Fruit fly (Drosophila melanogaster): ENCODE measurements around the gene alph.

alph gene

DNA sequence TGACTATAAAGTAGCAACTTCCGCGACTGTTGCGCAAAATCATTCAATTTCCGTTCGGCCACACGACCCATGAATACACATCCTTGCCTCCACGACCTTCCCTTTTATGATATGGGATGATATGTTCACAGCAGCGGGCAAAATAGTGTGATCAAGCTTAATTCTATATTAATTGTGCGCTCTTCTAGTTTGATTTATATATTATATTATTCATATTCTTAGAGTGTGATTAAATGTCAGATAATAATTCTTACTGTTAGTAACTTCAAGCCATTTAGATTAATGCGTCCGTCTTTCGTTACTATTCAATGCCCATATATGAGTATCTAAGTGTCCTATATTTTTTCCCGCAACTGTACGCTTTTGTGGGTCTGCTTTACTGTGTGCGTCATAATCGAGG is 10.2 kb upstream of the alph start (continued):
- TF ChIP-seq CG12236 (GFP tag; optimal IDR thresholded peaks at IDR 0.05) (no peak), ro (GFP tag; IDR thresholded peaks at IDR 0.05) (no peak), CG5953 (GFP tag; IDR thresholded peaks at IDR 0.05) (no peak), twi (tag; optimal IDR thresholded peaks at IDR 0.05) (peak; percentile 3), fd96Cb (tag; optimal IDR thresholded peaks at IDR 0.05) (peak; percentile 63), CG3995 (GFP tag; optimal IDR thresholded peaks at IDR 0.05) (no peak), dan (GFP tag; IDR thresholded peaks at IDR 0.05) (no peak), CG31441 (GFP tag; IDR thresholded peaks at IDR 0.05) (peak; percentile 57), unpg (GFP tag; optimal IDR thresholded peaks at IDR 0.05) (peak; percentile 39), sisA (GFP tag; IDR thresholded peaks at IDR 0.05) (no peak), ERR (GFP tag; optimal IDR thresholded peaks at IDR 0.05) (no peak), CG8359 (GFP tag; optimal IDR thresholded peaks at IDR 0.05; ENCODE audit: borderline replicate concordance) (peak; percentile 31), Hmr (GFP tag; optimal IDR thresholded peaks at IDR 0.05) (peak; percentile 26), Jarid2 (GFP tag; optimal IDR thresholded peaks at IDR 0.05) (no peak), CG1832 (GFP tag; optimal IDR thresholded peaks at IDR 0.05) (no peak), CG3838 (GFP tag; optimal IDR thresholded peaks at IDR 0.05) (no peak), CG4282 (GFP tag; optimal IDR thresholded peaks at IDR 0.05) (no peak), CG13894 (tag; optimal IDR thresholded peaks at IDR 0.05) (no peak), CG17328 (GFP tag; IDR thresholded peaks at IDR 0.05) (peak; percentile 43; the same call in 1 of the 2 replicates), CG17612 (GFP tag; IDR thresholded peaks at IDR 0.05) (no peak), Fer3 (tag; optimal IDR thresholded peaks at IDR 0.05) (peak; percentile 0), stc (GFP tag; IDR thresholded peaks at IDR 0.05) (no peak), sna (GFP tag; IDR thresholded peaks at IDR 0.05; ENCODE audit: partially characterized antibody) (no peak), gro (GFP tag; optimal IDR thresholded peaks at IDR 0.05) (no peak), CG2129 (GFP tag; IDR thresholded peaks at IDR 0.05; ENCODE audit: partially characterized antibody) (no peak), BEAF-32 (GFP tag; optimal IDR thresholded peaks at IDR 0.05) (no peak), CG7987 (GFP tag; optimal IDR thresholded peaks at IDR 0.05) (no peak), Rfx (GFP tag; IDR thresholded peaks at IDR 0.05) (no peak), CG11247 (GFP tag; IDR thresholded peaks at IDR 0.05) (no peak), CG2678 (tag; optimal IDR thresholded peaks at IDR 0.05) (peak; percentile 71), CG9609 (GFP tag; optimal IDR thresholded peaks at IDR 0.05) (no peak), CG10209 (GFP tag; optimal IDR thresholded peaks at IDR 0.05) (peak; percentile 37), chm (GFP tag; IDR thresholded peaks at IDR 0.05) (no peak), Lhr (GFP tag; optimal IDR thresholded peaks at IDR 0.05) (no peak), CG13624 (GFP tag; optimal IDR thresholded peaks at IDR 0.05) (no peak), CG8765 (GFP tag; IDR thresholded peaks at IDR 0.05) (no peak), sqz (GFP tag; optimal IDR thresholded peaks at IDR 0.05) (no peak), Sry-δ (GFP tag; optimal IDR thresholded peaks at IDR 0.05) (no peak), CG14050 (GFP tag; IDR thresholded peaks at IDR 0.05) (no peak), Mad (GFP tag; optimal IDR thresholded peaks at IDR 0.05) (no peak), Ada2b (GFP tag; IDR thresholded peaks at IDR 0.05) (no peak), Side (GFP tag; optimal IDR thresholded peaks at IDR 0.05) (no peak), z (GFP tag; IDR thresholded peaks at IDR 0.05) (no peak), CG18599 (GFP tag; optimal IDR thresholded peaks at IDR 0.05) (peak; percentile 69), CG6175 (GFP tag; IDR thresholded peaks at IDR 0.05) (no peak), hth (optimal IDR thresholded peaks at IDR 0.05) (no peak), sug (tag; optimal IDR thresholded peaks at IDR 0.05) (no peak), pzg (GFP tag; optimal IDR thresholded peaks at IDR 0.05) (no peak), CG7357 (GFP tag; IDR thresholded peaks at IDR 0.05) (no peak), CG9437 (GFP tag; optimal IDR thresholded peaks at IDR 0.05) (peak; percentile 9), da (GFP tag; optimal IDR thresholded peaks at IDR 0.05) (no peak), CG17912 (GFP tag; optimal IDR thresholded peaks at IDR 0.05) (no peak)

Measured in whole organism, embryonic.